Worm (Caenorhabditis elegans): ENCODE measurements around the gene clec-118.

ce11 chrII:633984-634383 is 21.7 kb upstream of the clec-118 start, which contains the start of gene T04B8.1:
- TF ChIP-seq nhr-76 (tag; optimal IDR thresholded peaks at IDR 0.05) (no peak), snpc-4 (tag; optimal IDR thresholded peaks at IDR 0.05) (no peak), nhr-28 (tag; optimal IDR thresholded peaks at IDR 0.05) (no peak), mab-5 (tag; optimal IDR thresholded peaks at IDR 0.05) (no peak), ztf-11 (tag; optimal IDR thresholded peaks at IDR 0.05) (no peak), ces-1 (GFP tag; optimal IDR thresholded peaks at IDR 0.05) (no peak), lin-32 (GFP tag; optimal IDR thresholded peaks at IDR 0.05) (no peak), lin-13 (tag; optimal IDR thresholded peaks at IDR 0.05) (no peak), unc-62 (GFP tag; optimal IDR thresholded peaks at IDR 0.05) (no peak), elt-3 (tag; optimal IDR thresholded peaks at IDR 0.05) (no peak), pha-4 (tag; optimal IDR thresholded peaks at IDR 0.05) (no peak), hlh-1 (tag; optimal IDR thresholded peaks at IDR 0.05) (no peak)

Data from whole organism, mixed stage, embryonic.